Fruit fly (Drosophila melanogaster) whole organism, embryonic: ENCODE data around the gene CG3984.

Source experiments
- Abd-B ChIP-seq: fragments of 200-800 bp; sonication (Bioruptor generic); optimal IDR thresholded peaks from 2 replicates; lab custom pipeline; 2018; ENCODE audit warnings: missing biosample characterization, mild to moderate bottlenecking, missing genetic modification characterization, moderate library complexity
- Bdp1 ChIP-seq: fragments of 200-800 bp; sonication (Bioruptor generic); optimal IDR thresholded peaks from 3 replicates; lab custom pipeline; 2016; ENCODE audit warnings: missing biosample characterization, missing genetic modification characterization
- CG10366 ChIP-seq: fragments of 200-800 bp; sonication (Bioruptor generic); IDR thresholded peaks from 2 replicates; pipeline ENCODE4 v1.3.6; 2022; ENCODE audit warnings: missing biosample characterization, missing genetic modification characterization
- CG12659 ChIP-seq: fragments of 200-800 bp; sonication (Bioruptor generic); optimal IDR thresholded peaks from 3 replicates; lab custom pipeline; 2017; ENCODE audit warnings: mild to moderate bottlenecking, missing biosample characterization, missing genetic modification reagents, missing genetic modification characterization
- CG12769 ChIP-seq: fragments of 200-800 bp; sonication (Bioruptor generic); optimal IDR thresholded peaks from 2 replicates; lab custom pipeline; 2019; ENCODE audit warnings: missing biosample characterization, mild to moderate bottlenecking, missing genetic modification characterization, moderate library complexity
- CG13287 ChIP-seq: fragments of 200-800 bp; sonication (Bioruptor generic); IDR thresholded peaks from 2 replicates; pipeline ENCODE4 v1.3.6; 2022; ENCODE audit warnings: missing biosample characterization, missing genetic modification characterization; ENCODE audit not compliant: partially characterized antibody
- CG13894 ChIP-seq: fragments of 200-800 bp; sonication (Bioruptor generic); optimal IDR thresholded peaks from 3 replicates; lab custom pipeline; 2018; ENCODE audit warnings: missing biosample characterization, mild to moderate bottlenecking, missing genetic modification characterization, moderate library complexity
- CG15011 ChIP-seq: fragments of 200-800 bp; sonication (Bioruptor generic); optimal IDR thresholded peaks from 3 replicates; lab custom pipeline; 2018; ENCODE audit warnings: missing biosample characterization, mild to moderate bottlenecking, missing genetic modification characterization
- CG16813 ChIP-seq: fragments of 200-800 bp; sonication (Bioruptor generic); IDR thresholded peaks from 3 replicates; pipeline ENCODE4 v1.3.6; 2022; ENCODE audit warnings: missing biosample characterization, missing genetic modification characterization; ENCODE audit not compliant: partially characterized antibody
- CG32532 ChIP-seq: fragments of 200-800 bp; sonication (Bioruptor generic); IDR thresholded peaks from 2 replicates; pipeline ENCODE4 v1.3.6; 2022; ENCODE audit warnings: missing biosample characterization, missing genetic modification characterization
- CG5953 ChIP-seq: fragments of 200-800 bp; sonication (Bioruptor generic); IDR thresholded peaks from 2 replicates; pipeline ENCODE4 v1.3.6; 2022; ENCODE audit warnings: missing biosample characterization, missing genetic modification characterization
- CG6175 ChIP-seq: fragments of 200-800 bp; sonication (Bioruptor generic); IDR thresholded peaks from 3 replicates; pipeline ENCODE4 v1.3.6; 2022; ENCODE audit warnings: missing biosample characterization, missing genetic modification characterization
- CG8290 ChIP-seq, 3 experiments: fragments of 200-800 bp; sonication (Bioruptor generic); optimal IDR thresholded peaks; 2 replicates each; lab custom pipeline; 2016 to 2019; ENCODE audit warnings: missing biosample characterization in 3 of 3, missing genetic modification characterization in 3 of 3, mild to moderate bottlenecking in 2 of 3, moderate library complexity in 1 of 3
- CG8765 ChIP-seq: fragments of 200-800 bp; sonication (Bioruptor generic); IDR thresholded peaks from 2 replicates; pipeline ENCODE4 v1.3.6; 2022; ENCODE audit warnings: missing biosample characterization, missing genetic modification characterization
- Ets97D ChIP-seq: fragments of 200-800 bp; sonication (Bioruptor generic); optimal IDR thresholded peaks from 3 replicates; lab custom pipeline; 2016; ENCODE audit warnings: missing biosample characterization, missing genetic modification characterization
- HHEX ChIP-seq: fragments of 200-800 bp; sonication (Bioruptor generic); optimal IDR thresholded peaks from 3 replicates; lab custom pipeline; 2017; ENCODE audit warnings: missing biosample characterization, mild to moderate bottlenecking, missing genetic modification characterization, missing genetic modification reagents
- HLH54F ChIP-seq: fragments of 200-800 bp; sonication (Bioruptor generic); optimal IDR thresholded peaks from 3 replicates; lab custom pipeline; 2016; ENCODE audit warnings: missing biosample characterization, missing genetic modification characterization
- Hr78 ChIP-seq, 2 experiments: fragments of 200-800 bp in 1 of 2; fragments of >200 bp in 1 of 2; sonication (Bioruptor generic) in 1 of 2; optimal IDR thresholded peaks; 2 replicates each; lab custom pipeline; 2017 to 2019; ENCODE audit warnings: missing biosample characterization in 2 of 2, missing genetic modification characterization in 2 of 2, mild to moderate bottlenecking in 1 of 2, moderate library complexity in 1 of 2
- Mad ChIP-seq: fragments of 200-800 bp; sonication (Bioruptor generic); optimal IDR thresholded peaks from 2 replicates; lab custom pipeline; 2016; ENCODE audit warnings: missing biosample characterization, missing genetic modification characterization
- NC2α ChIP-seq: fragments of 200-800 bp; sonication (Bioruptor generic); optimal IDR thresholded peaks from 2 replicates; lab custom pipeline; 2016; ENCODE audit warnings: missing biosample characterization, missing genetic modification characterization
- Pdp1 ChIP-seq, 2 experiments: fragments of 200-800 bp; sonication (Bioruptor generic); optimal IDR thresholded peaks; 3 replicates each; lab custom pipeline; 2016; ENCODE audit warnings: missing biosample characterization in 2 of 2, missing genetic modification characterization in 2 of 2, mild to moderate bottlenecking in 1 of 2, moderate library complexity in 1 of 2
- Sry-δ ChIP-seq: fragments of 200-800 bp; sonication (Bioruptor generic); optimal IDR thresholded peaks from 2 replicates; lab custom pipeline; 2016; ENCODE audit warnings: missing biosample characterization, missing genetic modification characterization
- abd-A ChIP-seq: fragments of 200-800 bp; sonication (Bioruptor generic); optimal IDR thresholded peaks from 3 replicates; lab custom pipeline; 2019; ENCODE audit warnings: missing biosample characterization, mild to moderate bottlenecking, missing genetic modification characterization, moderate library complexity
- bbx ChIP-seq: fragments of 200-800 bp; sonication (Bioruptor generic); IDR thresholded peaks from 2 replicates; pipeline ENCODE4 v1.3.6; 2022; ENCODE audit warnings: missing biosample characterization, missing genetic modification characterization; ENCODE audit not compliant: partially characterized antibody
- bigmax ChIP-seq: fragments of 200-800 bp; sonication (Bioruptor generic); optimal IDR thresholded peaks from 2 replicates; lab custom pipeline; 2018; ENCODE audit warnings: missing biosample characterization, mild to moderate bottlenecking, missing genetic modification characterization
- bowl ChIP-seq: fragments of 200-800 bp; sonication (Bioruptor generic); IDR thresholded peaks from 2 replicates; pipeline ENCODE4 v1.3.6; 2022; ENCODE audit warnings: missing biosample characterization, missing genetic modification characterization
- chinmo ChIP-seq: fragments of 200-800 bp; sonication (Bioruptor generic); IDR thresholded peaks from 4 replicates; pipeline ENCODE4 v1.3.6; 2022; ENCODE audit warnings: missing biosample characterization, missing genetic modification characterization; ENCODE audit not compliant: partially characterized antibody
- ci ChIP-seq: fragments of 200-800 bp; sonication (Bioruptor generic); IDR thresholded peaks from 3 replicates; pipeline ENCODE4 v1.3.6; 2022; ENCODE audit warnings: missing biosample characterization, missing genetic modification characterization
- crol ChIP-seq: fragments of 200-800 bp; sonication (Bioruptor generic); IDR thresholded peaks from 2 replicates; pipeline ENCODE4 v1.3.6; 2022; ENCODE audit warnings: missing biosample characterization, missing genetic modification characterization
- cwo ChIP-seq: fragments of 200-800 bp; sonication (Bioruptor generic); optimal IDR thresholded peaks from 3 replicates; lab custom pipeline; 2017; ENCODE audit warnings: missing biosample characterization, missing genetic modification characterization, mild to moderate bottlenecking, moderate library complexity, missing genetic modification reagents
- dmrt99B ChIP-seq: fragments of 200-800 bp; sonication (Bioruptor generic); optimal IDR thresholded peaks from 2 replicates; lab custom pipeline; 2018; ENCODE audit warnings: missing biosample characterization, mild to moderate bottlenecking, missing genetic modification characterization, moderate library complexity
- gro ChIP-seq: fragments of 200-800 bp; sonication (Bioruptor generic); optimal IDR thresholded peaks from 2 replicates; lab custom pipeline; 2016; ENCODE audit warnings: missing biosample characterization, missing genetic modification characterization
- inv ChIP-seq: fragments of 200-800 bp; sonication (Bioruptor generic); IDR thresholded peaks from 2 replicates; pipeline ENCODE4 v1.3.6; 2022; ENCODE audit warnings: missing biosample characterization, missing genetic modification characterization; ENCODE audit not compliant: partially characterized antibody
- kah ChIP-seq: fragments of 200-800 bp; sonication (Bioruptor generic); optimal IDR thresholded peaks from 2 replicates; lab custom pipeline; 2018; ENCODE audit warnings: missing biosample characterization, mild to moderate bottlenecking, missing genetic modification characterization
- kay ChIP-seq: fragments of 200-800 bp; sonication (Bioruptor generic); optimal IDR thresholded peaks from 2 replicates; lab custom pipeline; 2016; ENCODE audit warnings: missing biosample characterization, missing genetic modification characterization
- knrl ChIP-seq: fragments of 200-800 bp; sonication (Bioruptor generic); IDR thresholded peaks from 3 replicates; pipeline ENCODE4 v1.3.6; 2022; ENCODE audit warnings: missing biosample characterization, missing genetic modification characterization; ENCODE audit not compliant: partially characterized antibody
- lov ChIP-seq, 2 experiments: fragments of 200-800 bp in 1 of 2; fragments of >200 bp in 1 of 2; sonication (Bioruptor generic) in 1 of 2; IDR thresholded peaks in 1 of 2; optimal IDR thresholded peaks in 1 of 2; 2 replicates in 1 of 2; 3 replicates in 1 of 2; pipeline versions ENCODE4 v1.3.6 to Lab custom; 2017 to 2022; ENCODE audit warnings: missing biosample characterization in 1 of 2, missing genetic modification characterization in 1 of 2
- mirr ChIP-seq: fragments of 200-800 bp; sonication (Bioruptor generic); optimal IDR thresholded peaks from 3 replicates; lab custom pipeline; 2018; ENCODE audit warnings: missing biosample characterization, mild to moderate bottlenecking, missing genetic modification characterization
- phol ChIP-seq: fragments of 200-800 bp; sonication (Bioruptor generic); optimal IDR thresholded peaks from 3 replicates; lab custom pipeline; 2018; ENCODE audit warnings: missing biosample characterization, mild to moderate bottlenecking, missing genetic modification characterization, moderate library complexity
- scrt ChIP-seq: fragments of 200-800 bp; sonication (Bioruptor generic); optimal IDR thresholded peaks from 2 replicates; lab custom pipeline; 2018; ENCODE audit warnings: missing biosample characterization, mild to moderate bottlenecking, missing genetic modification characterization, moderate library complexity
- sd ChIP-seq: fragments of 200-800 bp; sonication (Bioruptor generic); optimal IDR thresholded peaks from 3 replicates; lab custom pipeline; 2018; ENCODE audit warnings: missing biosample characterization, mild to moderate bottlenecking, missing genetic modification characterization, moderate library complexity
- sna ChIP-seq: fragments of 200-800 bp; sonication (Bioruptor generic); IDR thresholded peaks from 2 replicates; pipeline ENCODE4 v1.3.6; 2022; ENCODE audit warnings: missing biosample characterization, missing genetic modification characterization; ENCODE audit not compliant: partially characterized antibody
- sr ChIP-seq: fragments of 200-800 bp; sonication (Bioruptor generic); IDR thresholded peaks from 3 replicates; pipeline ENCODE4 v1.3.6; 2022; ENCODE audit warnings: missing biosample characterization, missing genetic modification characterization
- tup ChIP-seq: fragments of 200-800 bp; sonication (Bioruptor generic); optimal IDR thresholded peaks from 2 replicates; lab custom pipeline; 2016; ENCODE audit warnings: missing biosample characterization, mild to moderate bottlenecking, missing genetic modification characterization, moderate library complexity
- zfh2 ChIP-seq: fragments of 200-800 bp; sonication (Bioruptor generic); optimal IDR thresholded peaks from 2 replicates; lab custom pipeline; 2016; ENCODE audit warnings: missing biosample characterization, missing genetic modification characterization

Gene CG3984

DNA sequence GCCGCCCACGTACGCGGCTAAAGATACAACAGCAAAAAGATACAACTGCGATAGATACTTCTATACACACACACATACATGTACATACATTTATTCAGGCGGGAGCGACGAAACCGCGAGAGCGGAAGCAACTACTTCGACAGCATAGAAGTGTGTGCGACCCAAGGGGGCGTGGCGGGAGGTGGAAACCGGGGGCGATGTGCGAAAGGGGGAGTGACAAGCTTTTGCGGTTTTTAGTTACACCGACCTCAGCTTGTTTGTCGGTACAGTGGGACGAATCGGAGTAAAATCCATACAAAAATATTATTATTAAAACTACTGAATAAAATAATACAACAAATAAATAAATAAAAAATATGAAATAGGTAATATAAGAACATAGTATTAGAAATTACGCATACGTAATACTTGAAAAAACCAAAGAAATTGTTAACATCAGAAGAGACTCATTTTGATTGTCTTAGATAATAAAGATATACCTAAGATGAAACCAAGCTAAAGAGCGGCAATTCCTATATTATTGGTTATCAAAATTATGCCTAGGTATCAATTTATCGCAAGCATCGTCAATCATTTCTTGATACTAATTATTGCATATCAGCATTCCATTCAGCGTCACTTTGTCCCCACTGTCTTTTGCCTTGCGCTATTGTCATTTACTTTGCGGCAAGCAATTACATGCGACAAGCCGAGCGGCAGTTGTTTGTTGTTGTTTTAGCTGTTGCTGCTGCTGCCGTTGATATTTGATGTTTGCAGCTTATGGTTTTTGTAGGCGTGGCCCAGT is 8.1 kb upstream of the CG3984 start (continued):
- TF ChIP-seq sna (GFP tag; lab: Robert Waterston, UW) = no peak
- no peak for TF ChIP-seq CG15011 (GFP tag; lab: Kevin White, UChicago)
- TF ChIP-seq phol (tag; lab: Kevin White, UChicago) = peak; percentile 60
- no peak for TF ChIP-seq bbx (GFP tag; lab: Robert Waterston, UW)
- no peak for TF ChIP-seq inv
- no peak for TF ChIP-seq Bdp1 (GFP tag; lab: Kevin White, UChicago)
- peak; percentile 40 for TF ChIP-seq CG12659
- no peak for TF ChIP-seq knrl
- no peak for TF ChIP-seq Ets97D
- TF ChIP-seq CG8765 (GFP tag; lab: Robert Waterston, UW) = no peak
- no peak for TF ChIP-seq CG8290 (GFP tag; optimal IDR thresholded peaks at IDR 0.05; lab: Kevin White, UChicago)
- peak in 1 of 2 experiments; percentile 10 for TF ChIP-seq CG8290 (tag; optimal IDR thresholded peaks at IDR 0.05; lab: Kevin White, UChicago)
- no peak for TF ChIP-seq tup (GFP tag; lab: Kevin White, UChicago)
- TF ChIP-seq CG13287 (GFP tag; lab: Robert Waterston, UW) = peak; percentile 29; the same call in 1 of the 2 replicates
- TF ChIP-seq Hr78 (GFP tag; optimal IDR thresholded peaks at IDR 0.05; lab: Kevin White, UChicago) = no peak
- TF ChIP-seq dmrt99B (tag; lab: Kevin White, UChicago) = peak; percentile 61
- peak; percentile 47 for TF ChIP-seq mirr (GFP tag; lab: Kevin White, UChicago)
- no peak for TF ChIP-seq zfh2

DNA sequence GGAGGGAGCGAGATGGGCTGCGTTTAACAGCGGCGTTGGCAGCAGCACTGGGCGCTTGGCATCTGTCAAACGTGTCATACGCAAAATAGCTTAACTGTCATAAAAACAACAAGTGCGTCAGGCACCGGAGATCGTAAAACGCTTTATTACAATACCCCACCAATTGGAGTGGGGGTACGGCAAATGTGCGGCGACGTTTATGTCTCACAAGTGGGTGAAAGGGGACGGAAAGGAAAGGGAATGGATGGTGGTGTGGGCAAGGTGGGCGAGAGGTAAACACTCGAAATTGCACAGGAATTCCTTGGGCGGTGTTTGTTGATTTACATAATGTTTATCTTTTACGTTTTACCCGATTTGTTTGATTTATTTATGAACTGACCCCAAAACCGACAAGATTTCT is 7.0 kb upstream of the CG3984 start:
- TF ChIP-seq abd-A (tag; lab: Kevin White, UChicago) = peak; percentile 64
- TF ChIP-seq Pdp1 (GFP tag; optimal IDR thresholded peaks at IDR 0.05; lab: Kevin White, UChicago) = peak in 1 of 2 experiments; percentile 0
- TF ChIP-seq Sry-δ (GFP tag; lab: Kevin White, UChicago) = no peak
- TF ChIP-seq NC2α (GFP tag; lab: Kevin White, UChicago) = no peak
- 0 out of 2 replicates have a peak, but pooled peaks have one; percentile 6 for TF ChIP-seq CG5953
- TF ChIP-seq bowl (GFP tag; lab: Robert Waterston, UW) = 0 out of 2 replicates have a peak, but pooled peaks have one; percentile 14
- TF ChIP-seq gro (GFP tag; lab: Kevin White, UChicago) = no peak
- peak; percentile 7 for TF ChIP-seq Abd-B (GFP tag; lab: Kevin White, UChicago)
- 0 out of 3 replicates have a peak, but pooled peaks have one; percentile 36 for TF ChIP-seq CG6175 (GFP tag; lab: Robert Waterston, UW)
- no peak for TF ChIP-seq HLH54F
- TF ChIP-seq CG16813 = no peak
- TF ChIP-seq ci = 0 out of 3 replicates have a peak, but pooled peaks have one; percentile 26
- no peak for TF ChIP-seq kay
- peak; percentile 67 for TF ChIP-seq sd (tag; lab: Kevin White, UChicago)
- no peak for TF ChIP-seq Mad (GFP tag; lab: Kevin White, UChicago)
- TF ChIP-seq CG8290 (GFP tag; optimal IDR thresholded peaks at IDR 0.05; lab: Kevin White, UChicago) = no peak
- TF ChIP-seq CG8290 (tag; optimal IDR thresholded peaks at IDR 0.05; lab: Kevin White, UChicago) = peak in 1 of 2 experiments; percentile 28
- no peak for TF ChIP-seq kah
- TF ChIP-seq CG10366 (GFP tag; lab: Robert Waterston, UW) = no peak
- no peak for TF ChIP-seq lov (optimal IDR thresholded peaks at IDR 0.05; lab: Kevin White, UChicago)
- 0 out of 3 replicates have a peak, but pooled peaks have one; percentile 41 for TF ChIP-seq lov (GFP tag; IDR thresholded peaks at IDR 0.05; lab: Robert Waterston, UW)
- TF ChIP-seq scrt (GFP tag; lab: Kevin White, UChicago) = peak; percentile 16
- peak; percentile 6 for TF ChIP-seq CG13894 (tag; lab: Kevin White, UChicago)
- TF ChIP-seq CG12769 (tag; lab: Kevin White, UChicago) = peak; percentile 41
- peak; percentile 57; the same call in 2 of the 3 replicates for TF ChIP-seq sr (GFP tag; lab: Robert Waterston, UW)
- peak; percentile 48 for TF ChIP-seq crol (GFP tag; lab: Robert Waterston, UW)
- 0 out of 4 replicates have a peak, but pooled peaks have one; percentile 56 for TF ChIP-seq chinmo (GFP tag; lab: Robert Waterston, UW)
- no peak for TF ChIP-seq bigmax (GFP tag; lab: Kevin White, UChicago)
- TF ChIP-seq cwo = peak; percentile 12
- TF ChIP-seq HHEX = no peak
- TF ChIP-seq CG32532 (GFP tag; lab: Robert Waterston, UW) = 0 out of 2 replicates have a peak, but pooled peaks have one; percentile 7
- TF ChIP-seq, all 482 proteins: peak for 18
